Fruit fly (Drosophila melanogaster) S2 (cell line): ENCODE measurements around the gene CG8539.

Source experiments
- CG8478 ChIP-seq: fragments of >200 bp; optimal IDR thresholded peaks from 2 replicates; lab custom pipeline; 2018
- CTCF ChIP-seq, 2 experiments: fragments of >200 bp; optimal IDR thresholded peaks; 2 replicates each; lab custom pipeline; 2018

DNA sequence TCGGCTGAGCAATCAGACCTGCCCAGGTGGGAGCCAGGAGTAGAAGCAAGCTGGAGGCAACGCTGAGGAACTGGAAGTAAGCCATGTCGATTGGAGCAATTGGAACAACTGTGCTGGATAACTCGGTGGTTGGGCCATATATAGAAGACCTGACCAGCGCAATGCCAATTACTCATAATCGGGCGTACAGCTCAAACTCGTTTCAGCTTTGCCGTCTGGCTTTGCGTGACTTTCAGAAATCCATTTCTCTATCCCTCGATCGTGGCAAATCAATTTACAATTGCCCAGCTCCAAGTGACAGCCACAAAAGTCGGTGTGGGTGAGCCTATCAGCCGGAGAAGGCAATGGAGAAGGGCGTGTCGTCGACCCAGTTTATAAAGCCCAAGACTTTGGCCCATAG is 7.5 kb upstream of the CG8539 start, which contains the start of gene CG7548:
- TF ChIP-seq CG8478 (lab: Kevin White, UChicago) = no peak
- no peak for TF ChIP-seq CTCF (optimal IDR thresholded peaks at IDR 0.05; lab: Kevin White, UChicago)
